Worm (Caenorhabditis elegans) whole organism, dauer: Measurements from ENCODE around the gene ZC204.12.
"Not testable (repeated sequence)": the region's sequence is repeated elsewhere in the genome, so short reads cannot be mapped to it uniquely, and the experiment has no call there.

ENCODE experiments used
- unc-62 ChIP-seq: sonication (generic microtip); optimal IDR thresholded peaks from 2 replicates; lab custom pipeline; 2017; ENCODE audit warnings: missing biosample characterization, missing genetic modification reagents, missing genetic modification characterization

Gene ZC204.12

ce11 chrII:1666025-1666424 lies 8.9 kb upstream of the ZC204.12 start, which contains the start of gene srlf-29:
TSS of gene srlf-29 (plus strand) at chrII:1666325.
- TF ChIP-seq unc-62 (GFP tag; lab: Kevin White, UChicago) = no peak

DNA sequence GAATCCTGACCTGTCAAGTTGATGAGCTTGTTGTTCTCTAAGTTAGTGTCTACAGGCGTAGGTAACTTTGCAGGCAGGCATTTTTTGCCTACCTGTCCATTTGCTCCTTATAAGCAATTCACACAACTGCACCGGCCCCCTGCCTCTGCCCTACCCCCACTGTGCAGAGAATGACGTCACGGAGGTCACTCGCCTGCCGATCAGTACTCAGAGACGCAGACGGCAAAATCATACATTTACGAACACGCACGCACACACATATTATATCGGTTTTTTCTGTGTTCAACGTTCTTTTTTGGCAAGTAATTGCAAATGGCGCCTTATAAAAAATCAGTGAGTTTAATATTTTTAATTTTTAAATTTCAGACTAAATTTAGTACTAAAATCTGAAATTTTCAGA lies 6.4 kb upstream of the ZC204.12 start, which contains the start of gene duxl-1:
Gene duxl-1 (plus strand): TSS at position 184 of the 400 bp plus-strand sequence.
- no peak for TF ChIP-seq unc-62 (GFP tag; lab: Kevin White, UChicago)

ce11 chrII:1662881-1663280 lies 5.8 kb upstream of the ZC204.12 start, which contains the start of gene ZC204.14:
TSS of gene ZC204.14 (minus strand) at chrII:1662949.
- no peak for TF ChIP-seq unc-62 (GFP tag; lab: Kevin White, UChicago)

ce11 chrII:1660888-1661287 lies 3.8 kb upstream of the ZC204.12 start, which contains the start of gene ZC204.13:
TSS of gene ZC204.13 (minus strand) at chrII:1660988.
- not testable (repeated sequence) for TF ChIP-seq unc-62 (GFP tag; lab: Kevin White, UChicago)

ce11 chrII:1654917-1655316 lies 2.2 kb downstream of the ZC204.12 start, which contains the start of gene btb-12:
TSS of gene btb-12 (plus strand) at chrII:1655217.
- TF ChIP-seq unc-62 (GFP tag; lab: Kevin White, UChicago) = no peak

DNA sequence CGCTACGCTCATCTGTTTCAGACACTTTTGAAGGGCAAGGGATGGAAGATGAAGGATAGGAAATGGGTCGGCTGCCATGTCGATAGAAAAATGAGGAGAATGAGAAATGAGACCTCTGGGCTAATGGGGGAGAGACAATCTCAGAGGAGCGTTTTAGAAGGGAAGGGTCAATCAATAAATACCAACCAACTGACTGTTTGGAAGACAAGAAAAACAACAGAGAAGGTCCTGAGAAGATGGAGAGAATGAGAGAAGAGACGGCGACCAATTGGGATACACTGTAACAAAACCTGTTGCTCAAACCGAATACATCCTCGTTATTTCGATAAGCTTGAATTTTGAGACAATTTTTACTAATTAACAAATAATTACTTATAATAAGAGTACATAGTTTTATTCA lies 3.7 kb downstream of the ZC204.12 start, which contains the start of gene fbxb-15:
Gene fbxb-15 (minus strand): TSS at position 101 of the 400 bp plus-strand sequence.
- TF ChIP-seq unc-62 (GFP tag; lab: Kevin White, UChicago) = no peak

DNA sequence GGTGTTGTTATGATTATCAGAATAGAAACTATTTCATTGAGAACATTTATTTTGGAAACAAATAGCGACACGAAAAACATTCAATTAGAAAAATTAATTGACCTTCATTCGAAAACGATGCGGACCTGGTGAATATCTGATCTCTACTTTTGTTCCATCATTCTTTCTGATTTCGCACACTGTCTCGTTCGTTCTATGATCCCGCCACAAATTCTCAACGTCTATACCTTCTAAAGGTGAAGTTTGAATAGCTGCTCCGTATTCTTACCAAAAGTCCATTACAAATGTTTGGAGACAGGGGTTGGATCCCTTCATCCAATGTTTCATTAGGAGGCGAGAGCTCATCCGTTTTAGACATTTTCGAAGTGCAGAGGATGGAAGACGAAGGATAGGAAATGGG lies 5.3 kb downstream of the ZC204.12 start, which contains the start of gene fbxb-16:
Gene fbxb-16 (minus strand): TSS at position 101 of the 400 bp plus-strand sequence.
- no peak for TF ChIP-seq unc-62 (GFP tag; lab: Kevin White, UChicago)

DNA sequence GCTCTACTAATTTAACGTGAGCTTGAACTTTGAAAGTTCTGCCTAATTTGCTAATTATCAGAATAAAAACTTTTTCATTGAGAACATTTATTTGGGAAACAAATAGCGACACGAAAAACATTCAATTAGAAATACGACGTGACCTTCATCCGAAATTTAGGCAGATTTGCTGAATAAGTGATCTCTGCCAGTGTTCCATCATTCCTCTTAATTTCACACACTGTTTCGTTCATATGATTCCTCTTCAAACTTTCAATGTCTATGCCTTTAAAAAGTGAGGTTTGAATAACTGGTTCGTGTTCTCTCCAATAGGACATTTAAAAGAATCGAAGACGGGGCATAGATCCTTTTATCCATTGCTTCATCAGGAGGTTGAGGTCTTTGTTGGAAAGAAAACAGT lies 6.6 kb downstream of the ZC204.12 start, which contains the start of gene fbxb-20:
Gene fbxb-20 (minus strand): TSS at position 101 of the 400 bp plus-strand sequence.
- TF ChIP-seq unc-62 (GFP tag; lab: Kevin White, UChicago) = no peak

ce11 chrII:1648768-1649167 lies 8.3 kb downstream of the ZC204.12 start, which contains the start of gene fbxb-21:
TSS of gene fbxb-21 (minus strand) at chrII:1648868.
- TF ChIP-seq unc-62 (GFP tag; lab: Kevin White, UChicago) = no peak

DNA sequence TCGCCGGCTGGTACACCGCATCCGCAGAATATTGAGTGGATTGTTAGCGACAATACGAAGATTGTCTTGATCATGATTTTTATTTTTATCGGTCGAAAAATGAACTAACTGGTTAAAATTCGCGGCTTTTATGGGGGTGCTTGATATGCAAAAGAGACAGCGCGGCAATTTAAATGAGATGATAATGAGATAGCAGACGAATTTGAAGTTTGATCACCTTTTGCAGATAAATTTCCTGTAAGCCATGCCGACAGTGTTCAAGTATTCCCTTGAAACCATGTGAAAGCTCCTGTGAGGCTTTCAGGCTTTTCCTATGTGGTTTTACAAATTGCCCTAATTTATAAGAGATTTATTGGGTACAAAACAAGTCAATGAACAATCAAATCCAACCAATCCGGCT lies 10.9 kb downstream of the ZC204.12 start, which contains the start of gene ZC204.17:
Gene ZC204.17 (minus strand): TSS at position 101 of the 400 bp plus-strand sequence.
- TF ChIP-seq unc-62 (GFP tag; lab: Kevin White, UChicago) = no peak

DNA sequence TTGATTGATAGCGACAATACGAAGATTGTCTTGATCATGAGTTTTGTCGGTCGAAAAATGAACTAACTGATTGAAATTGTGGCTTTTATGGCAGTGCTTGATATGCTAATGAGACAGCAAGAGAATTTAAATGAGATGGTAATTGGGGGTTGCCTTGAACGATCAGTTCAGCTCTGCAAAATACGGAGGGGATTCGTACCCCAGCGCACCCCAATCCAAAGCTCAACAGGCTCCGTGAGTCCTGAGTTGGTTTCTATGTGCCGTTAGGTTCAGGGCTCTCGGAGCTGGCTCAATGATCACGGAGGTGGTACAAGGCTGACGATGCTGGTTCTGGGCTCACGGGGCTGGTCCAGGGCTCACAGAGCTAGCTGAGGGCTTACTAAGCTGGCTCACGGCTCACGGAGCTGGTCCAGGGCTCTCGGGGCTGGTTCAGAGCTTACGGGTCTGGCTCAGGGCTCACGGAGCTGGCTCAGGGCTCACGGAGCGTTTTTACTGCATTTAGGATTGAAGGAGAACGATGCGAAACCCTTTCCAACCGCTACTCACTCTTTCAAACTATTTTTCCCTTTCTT lies 12.2 kb downstream of the ZC204.12 start, which contains the start of gene ZC204.6:
Gene ZC204.6 (minus strand): TSS at position 51 of the 572 bp plus-strand sequence.
- TF ChIP-seq unc-62 (GFP tag; lab: Kevin White, UChicago) = no peak

- no peak for TF ChIP-seq unc-62 (GFP tag; lab: Kevin White, UChicago)
These were observed 16.6 kb downstream of the ZC204.12 start, which contains the start of gene srh-72 for ce11 chrII:1640496-1640895. TSS of gene srh-72 (minus strand) at chrII:1640596.

DNA sequence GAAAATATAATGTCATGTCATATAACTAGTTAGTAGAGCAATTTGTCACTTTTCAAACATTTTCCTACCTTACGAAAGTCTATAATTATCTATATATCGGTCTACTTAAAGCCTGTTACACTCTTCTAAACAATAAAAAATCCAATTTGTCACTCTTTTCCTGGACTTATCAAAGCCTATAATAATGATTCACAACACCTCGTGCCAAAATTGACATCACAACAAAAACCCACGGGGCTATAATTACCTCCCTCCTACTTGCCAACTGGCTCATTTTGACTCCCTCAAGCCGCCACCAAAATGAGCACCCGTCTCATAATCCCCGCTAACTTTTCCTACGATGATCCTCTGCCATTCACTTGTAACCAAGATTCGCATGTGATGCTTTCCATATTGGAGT lies 20.7 kb downstream of the ZC204.12 start, which contains the start of gene srg-20:
Gene srg-20 (plus strand): TSS at position 301 of the 400 bp plus-strand sequence.
- TF ChIP-seq unc-62 (GFP tag; lab: Kevin White, UChicago) = not testable (repeated sequence)

DNA sequence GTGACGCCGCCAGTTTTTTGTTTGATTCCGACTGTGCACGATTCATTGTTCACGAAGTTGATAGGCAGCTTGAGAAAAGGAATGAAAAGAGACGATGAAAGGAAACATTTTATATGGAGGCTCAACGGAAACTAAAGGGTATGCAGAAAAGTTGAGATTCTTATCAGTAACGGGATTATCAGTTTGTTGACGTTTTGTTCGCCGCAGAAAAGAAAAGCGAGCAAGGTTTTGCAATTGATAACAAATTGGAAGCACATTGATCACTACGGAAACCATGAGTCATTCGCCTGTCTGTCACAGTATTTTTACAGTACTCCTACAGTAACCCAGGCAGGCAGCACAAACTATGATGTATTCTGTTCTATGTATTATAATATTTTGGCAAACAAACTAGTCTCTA lies 21.1 kb downstream of the ZC204.12 start:
- TF ChIP-seq unc-62 (GFP tag; lab: Kevin White, UChicago) = no peak

DNA sequence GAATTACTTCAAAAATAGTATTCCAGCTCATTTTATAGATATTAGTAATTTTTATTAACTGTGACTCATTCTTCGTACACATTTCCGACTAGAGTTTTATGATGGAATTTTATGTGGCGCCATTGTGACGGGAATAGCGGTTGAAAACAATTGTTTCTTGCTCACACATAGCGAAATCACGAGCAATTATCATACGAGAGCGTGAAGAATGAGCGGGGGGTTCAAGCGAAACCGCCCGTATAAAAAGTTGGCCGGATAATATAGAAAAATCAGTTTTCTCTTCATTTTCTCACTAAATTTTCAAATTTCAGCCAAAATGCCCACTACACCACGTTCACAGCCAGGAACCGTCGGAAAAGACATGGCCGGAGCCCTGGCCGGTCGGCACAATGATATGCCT lies 23.6 kb downstream of the ZC204.12 start, which contains the start of gene C08E3.1:
Gene C08E3.1 (plus strand): TSS at position 301 of the 400 bp plus-strand sequence.
- TF ChIP-seq unc-62 (GFP tag; lab: Kevin White, UChicago) = not testable (repeated sequence)

- TF ChIP-seq unc-62 (GFP tag; lab: Kevin White, UChicago) = not testable (repeated sequence)
These were observed 24.9 kb downstream of the ZC204.12 start, which contains the start of gene C08E3.13 for ce11 chrII:1632216-1632615. TSS of gene C08E3.13 (minus strand) at chrII:1632316.
